Worm (Caenorhabditis elegans) whole organism, late embryonic: ENCODE results near the gene clec-61.

Experiments used
- F13H6.1 ChIP-seq: sonication (generic microtip); optimal IDR thresholded peaks from 2 replicates; lab custom pipeline; 2016; ENCODE audit warnings: missing genetic modification characterization, missing compliant biosample characterization
- K02D7.2 ChIP-seq: sonication (generic microtip); optimal IDR thresholded peaks from 2 replicates; lab custom pipeline; 2017; ENCODE audit warnings: mild to moderate bottlenecking, missing genetic modification characterization, missing compliant biosample characterization
- K09A11.1 ChIP-seq: sonication (generic microtip); optimal IDR thresholded peaks from 2 replicates; lab custom pipeline; 2017; ENCODE audit warnings: antibody characterized with exemption, mild to moderate bottlenecking, missing genetic modification characterization, missing compliant biosample characterization; ENCODE audit not compliant: insufficient read depth
- ahr-1 ChIP-seq: sonication (generic microtip); optimal IDR thresholded peaks from 2 replicates; lab custom pipeline; 2016; ENCODE audit warnings: missing genetic modification characterization, missing compliant biosample characterization
- ama-1 ChIP-seq: fragments of 150-350 bp; optimal IDR thresholded peaks from 2 replicates; lab custom pipeline; 2014
- ceh-45 ChIP-seq: fragments of 200-800 bp; sonication (Bioruptor generic); IDR thresholded peaks from 2 replicates; pipeline ENCODE4 v1.3.6; 2022; ENCODE audit warnings: missing genetic modification reagents, missing genetic modification characterization, missing compliant biosample characterization
- dve-1 ChIP-seq: sonication (generic microtip); optimal IDR thresholded peaks from 2 replicates; lab custom pipeline; 2017; ENCODE audit warnings: antibody characterized with exemption, mild to moderate bottlenecking, missing genetic modification characterization, missing compliant biosample characterization
- hlh-8 ChIP-seq: sonication (generic microtip); optimal IDR thresholded peaks from 2 replicates; lab custom pipeline; 2016; ENCODE audit warnings: missing genotype, missing genetic modification characterization, missing compliant biosample characterization
- lin-11 ChIP-seq: fragments of 200-800 bp; sonication (Bioruptor generic); optimal IDR thresholded peaks from 2 replicates; lab custom pipeline; 2018; ENCODE audit warnings: mild to moderate bottlenecking, missing genetic modification characterization, missing compliant biosample characterization
- nfya-1 ChIP-seq: sonication (generic microtip); optimal IDR thresholded peaks from 2 replicates; lab custom pipeline; 2017; ENCODE audit warnings: missing genetic modification characterization, mild to moderate bottlenecking, missing compliant biosample characterization, antibody characterized with exemption, moderate library complexity
- sox-4 ChIP-seq: sonication (generic microtip); optimal IDR thresholded peaks from 2 replicates; lab custom pipeline; 2017; ENCODE audit warnings: mild to moderate bottlenecking, missing genetic modification characterization, inconsistent platforms, missing compliant biosample characterization
- unc-42 ChIP-seq: sonication (generic microtip); optimal IDR thresholded peaks from 2 replicates; lab custom pipeline; 2016; ENCODE audit warnings: missing genotype, missing genetic modification characterization, missing compliant biosample characterization

DNA sequence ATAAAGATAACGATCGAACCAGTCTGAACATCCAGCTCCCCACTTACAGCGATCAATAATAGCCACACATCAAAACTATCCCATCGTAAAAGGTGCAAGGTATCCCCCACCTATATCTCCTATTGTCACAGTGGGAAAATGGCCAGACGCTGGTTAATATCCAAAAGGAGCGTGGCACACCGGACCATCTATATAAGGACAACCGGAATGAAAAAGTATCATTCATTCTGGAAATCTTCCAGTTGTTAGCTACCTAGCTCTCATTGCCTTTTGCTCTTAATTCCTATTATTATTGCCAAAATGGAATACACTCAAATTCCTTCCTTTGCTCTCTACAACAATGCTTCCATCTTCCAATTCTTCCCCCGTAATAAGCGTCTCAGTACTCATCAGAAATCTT is 13.4 kb downstream of the clec-61 start, which contains the start of gene ZK666.4:
- no peak for TF ChIP-seq K09A11.1 (tag; lab: Kevin White, UChicago)
- TF ChIP-seq K02D7.2 (tag; lab: Kevin White, UChicago) = no peak
- no peak for TF ChIP-seq unc-42 (tag; lab: Kevin White, UChicago)
- no peak for TF ChIP-seq nfya-1 (tag; lab: Kevin White, UChicago)
- no peak for TF ChIP-seq hlh-8 (tag; lab: Kevin White, UChicago)
- TF ChIP-seq ceh-45 (GFP tag; lab: Robert Waterston, UW) = no peak
- no peak for TF ChIP-seq dve-1 (tag; lab: Kevin White, UChicago)
- TF ChIP-seq sox-4 (tag; lab: Kevin White, UChicago) = no peak
- no peak for TF ChIP-seq ahr-1 (tag; lab: Kevin White, UChicago)
- no peak for TF ChIP-seq ama-1
- no peak for TF ChIP-seq F13H6.1
- TF ChIP-seq lin-11 (tag; lab: Kevin White, UChicago) = no peak
